Worm (Caenorhabditis elegans): Measurements from ENCODE around the gene nspd-5.
"Not testable (repeated sequence)": the region's sequence is repeated elsewhere in the genome, so short reads cannot be mapped to it uniquely, and the experiment has no call there.

DNA sequence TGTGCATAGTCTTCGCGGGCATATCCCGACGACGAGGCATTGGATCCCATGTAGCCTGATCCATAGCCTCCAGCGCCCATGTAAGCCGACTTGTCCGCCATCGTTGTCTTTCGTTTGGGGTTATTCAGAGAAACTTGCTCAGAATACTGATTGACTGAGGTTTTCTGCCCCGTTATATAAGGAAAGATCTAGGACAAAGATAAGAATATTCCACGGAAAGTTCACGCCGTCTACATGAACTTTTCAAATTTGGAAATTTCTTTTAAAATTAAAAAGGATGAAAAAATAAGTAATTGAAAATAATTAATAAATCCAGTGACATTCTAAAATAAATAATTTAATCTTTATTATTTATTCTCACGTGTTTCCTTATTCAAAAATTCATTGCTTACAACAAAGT, at the start of gene nspd-5, which contains the start of gene F11G11.4:
- TF ChIP-seq ceh-14 (tag; optimal IDR thresholded peaks at IDR 0.05); sox-4 (tag; optimal IDR thresholded peaks at IDR 0.05); pqm-1 (tag; optimal IDR thresholded peaks at IDR 0.05); unc-86 (tag; optimal IDR thresholded peaks at IDR 0.05); ama-1 (optimal IDR thresholded peaks at IDR 0.05): not testable (repeated sequence)

Data from whole organism, late embryonic.